Worm (Caenorhabditis elegans) whole organism, L4 larva: ENCODE measurements around the gene srx-125.

Experiments
- F10B5.3 ChIP-seq: sonication (generic microtip); optimal IDR thresholded peaks from 2 replicates; lab custom pipeline; 2016; ENCODE audit warnings: mild to moderate bottlenecking, missing genetic modification characterization, missing compliant biosample characterization
- T20F7.1 ChIP-seq: fragments of 200-800 bp; sonication (Bioruptor generic); optimal IDR thresholded peaks from 2 replicates; lab custom pipeline; 2018; ENCODE audit warnings: mild to moderate bottlenecking, missing genetic modification characterization, missing compliant biosample characterization
- Y105C5A.15 ChIP-seq: fragments of 200-800 bp; sonication (Bioruptor generic); IDR thresholded peaks from 2 replicates; pipeline ENCODE4 v1.3.6; 2022; ENCODE audit warnings: missing genetic modification characterization, missing compliant biosample characterization
- Y48G9A.11 ChIP-seq: fragments of 200-800 bp; sonication (Bioruptor generic); IDR thresholded peaks from 2 replicates; pipeline ENCODE4 v1.3.6; 2022; ENCODE audit warnings: missing genetic modification reagents, missing genetic modification characterization, missing compliant biosample characterization
- ceh-20 ChIP-seq: fragments of 200-800 bp; sonication (Bioruptor generic); IDR thresholded peaks from 2 replicates; pipeline ENCODE4 v1.3.6; 2022; ENCODE audit warnings: missing genetic modification reagents, missing genetic modification characterization, missing compliant biosample characterization
- ceh-44 ChIP-seq: fragments of 200-800 bp; sonication (Bioruptor generic); IDR thresholded peaks from 2 replicates; pipeline ENCODE4 v1.3.6; 2022; ENCODE audit warnings: missing genetic modification reagents, missing genetic modification characterization, missing compliant biosample characterization
- ces-1 ChIP-seq: fragments of 150-350 bp; sonication (generic microtip); optimal IDR thresholded peaks from 4 replicates; lab custom pipeline; 2014; ENCODE audit warnings: missing biosample characterization, missing genetic modification reagents, missing genetic modification characterization
- cey-2 ChIP-seq: sonication (generic microtip); optimal IDR thresholded peaks from 3 replicates; lab custom pipeline; 2017; ENCODE audit warnings: missing genetic modification characterization, mild to moderate bottlenecking, missing compliant biosample characterization, antibody characterized with exemption, borderline replicate concordance; ENCODE audit not compliant: insufficient read depth
- ctbp-1 ChIP-seq: fragments of 200-800 bp; sonication (Bioruptor generic); IDR thresholded peaks from 2 replicates; pipeline ENCODE4 v1.3.6; 2022; ENCODE audit warnings: missing genetic modification reagents, missing genetic modification characterization, missing compliant biosample characterization
- daf-16 ChIP-seq, 3 experiments: sonication (generic microtip); optimal IDR thresholded peaks; 2 replicates each; lab custom pipeline; 2016 to 2017; ENCODE audit warnings: missing genetic modification characterization in 3 of 3, missing genetic modification reagents in 3 of 3, mild to moderate bottlenecking in 2 of 3, missing compliant biosample characterization in 2 of 3, missing biosample characterization in 1 of 3, moderate library complexity in 1 of 3
- daf-19 ChIP-seq: fragments of 200-800 bp; sonication (Bioruptor generic); conservative IDR thresholded peaks from 2 replicates; pipeline ENCODE4 v1.3.6; 2022; ENCODE audit warnings: missing genetic modification characterization, missing compliant biosample characterization
- egl-43 ChIP-seq: fragments of 200-800 bp; sonication (Bioruptor generic); IDR thresholded peaks from 2 replicates; pipeline ENCODE4 v1.3.6; 2022; ENCODE audit warnings: missing genetic modification reagents, missing genetic modification characterization, missing compliant biosample characterization
- gei-8 ChIP-seq: fragments of 200-800 bp; sonication (Bioruptor generic); optimal IDR thresholded peaks from 2 replicates; lab custom pipeline; 2018; ENCODE audit warnings: mild to moderate bottlenecking, missing genetic modification characterization, missing compliant biosample characterization
- hlh-11 ChIP-seq: fragments of 200-800 bp; sonication (Bioruptor generic); optimal IDR thresholded peaks from 2 replicates; lab custom pipeline; 2018; ENCODE audit warnings: mild to moderate bottlenecking, missing genetic modification characterization, missing compliant biosample characterization
- hlh-30 ChIP-seq: sonication (generic microtip); optimal IDR thresholded peaks from 2 replicates; lab custom pipeline; 2017; ENCODE audit warnings: antibody characterized with exemption, mild to moderate bottlenecking, missing genetic modification characterization, missing compliant biosample characterization; ENCODE audit not compliant: insufficient read depth
- hmg-1.1 ChIP-seq: fragments of 200-800 bp; sonication (Bioruptor generic); IDR thresholded peaks from 2 replicates; pipeline ENCODE4 v1.3.6; 2022; ENCODE audit warnings: missing genetic modification reagents, missing genetic modification characterization, missing compliant biosample characterization
- lim-7 ChIP-seq: fragments of 200-800 bp; sonication (Bioruptor generic); IDR thresholded peaks from 2 replicates; pipeline ENCODE4 v1.3.6; 2022; ENCODE audit warnings: missing genetic modification characterization, missing compliant biosample characterization
- lsy-2 ChIP-seq, 2 experiments: fragments of 150-350 bp in 1 of 2; sonication (generic microtip) in 1 of 2; optimal IDR thresholded peaks; 2 replicates each; lab custom pipeline; 2014 to 2017; ENCODE audit warnings: missing biosample characterization in 2 of 2, missing genetic modification characterization in 2 of 2
- madf-5 ChIP-seq, 2 experiments: fragments of 200-800 bp; sonication (Bioruptor generic); IDR thresholded peaks; 2 replicates each; pipeline ENCODE4 v1.3.6; 2022; ENCODE audit warnings: missing compliant biosample characterization in 2 of 2, missing genetic modification characterization in 2 of 2
- mdt-29 ChIP-seq: fragments of 200-800 bp; sonication (Bioruptor generic); IDR thresholded peaks from 2 replicates; pipeline ENCODE4 v1.3.6; 2022; ENCODE audit warnings: missing genetic modification reagents, missing genetic modification characterization, missing compliant biosample characterization
- mep-1 ChIP-seq: fragments of 150-350 bp; sonication (generic microtip); optimal IDR thresholded peaks from 3 replicates; lab custom pipeline; 2014; ENCODE audit warnings: missing biosample characterization, missing genetic modification characterization
- mes-2 ChIP-seq: sonication (generic microtip); optimal IDR thresholded peaks from 2 replicates; lab custom pipeline; 2016; ENCODE audit warnings: missing genotype, mild to moderate bottlenecking, missing genetic modification characterization, missing compliant biosample characterization; ENCODE audit not compliant: poor library complexity, severe bottlenecking
- mxl-2 ChIP-seq: fragments of 200-800 bp; sonication (Bioruptor generic); conservative IDR thresholded peaks from 2 replicates; pipeline ENCODE4 v1.3.6; 2022; ENCODE audit warnings: missing genetic modification reagents, missing genetic modification characterization, missing compliant biosample characterization
- nhr-11 ChIP-seq: fragments of 150-350 bp; optimal IDR thresholded peaks from 2 replicates; lab custom pipeline; 2014; ENCODE audit warnings: missing biosample characterization, missing genetic modification characterization
- nhr-28 ChIP-seq: fragments of 150-350 bp; optimal IDR thresholded peaks from 2 replicates; lab custom pipeline; 2014; ENCODE audit warnings: missing biosample characterization, missing genetic modification characterization
- nhr-48 ChIP-seq: sonication (generic microtip); optimal IDR thresholded peaks from 2 replicates; lab custom pipeline; 2016; ENCODE audit warnings: mild to moderate bottlenecking, missing genetic modification characterization, missing compliant biosample characterization
- saeg-2 ChIP-seq: fragments of 200-800 bp; sonication (Bioruptor generic); IDR thresholded peaks from 2 replicates; pipeline ENCODE4 v1.3.6; 2022; ENCODE audit warnings: missing genetic modification reagents, missing genetic modification characterization, missing compliant biosample characterization
- sdz-12 ChIP-seq: fragments of 200-800 bp; sonication (Bioruptor generic); optimal IDR thresholded peaks from 2 replicates; lab custom pipeline; 2018; ENCODE audit warnings: mild to moderate bottlenecking, missing genetic modification characterization, missing compliant biosample characterization
- set-16 ChIP-seq: fragments of 200-800 bp; sonication (Bioruptor generic); IDR thresholded peaks from 2 replicates; pipeline ENCODE4 v1.3.6; 2022; ENCODE audit warnings: missing genetic modification reagents, missing genetic modification characterization, missing compliant biosample characterization
- snpc-1.2 ChIP-seq: fragments of 200-800 bp; sonication (Bioruptor generic); IDR thresholded peaks from 2 replicates; pipeline ENCODE4 v1.3.6; 2022; ENCODE audit warnings: missing genetic modification reagents, missing genetic modification characterization, missing compliant biosample characterization
- snpc-4 ChIP-seq: fragments of 150-350 bp; optimal IDR thresholded peaks from 2 replicates; lab custom pipeline; 2014; ENCODE audit warnings: missing biosample characterization, missing genetic modification characterization
- tag-97 ChIP-seq: fragments of 200-800 bp; sonication (Bioruptor generic); IDR thresholded peaks from 2 replicates; pipeline ENCODE4 v1.3.6; 2022; ENCODE audit warnings: missing genetic modification characterization, missing compliant biosample characterization
- unc-62 ChIP-seq, 3 experiments: fragments of 150-350 bp in 1 of 3; sonication (generic microtip); optimal IDR thresholded peaks in 2 of 3; peaks in 1 of 3; 1 replicate in 1 of 3; 2 replicates in 2 of 3; lab custom pipeline; 2014 to 2017; ENCODE audit warnings: missing biosample characterization in 3 of 3, missing genetic modification characterization in 3 of 3, missing genetic modification reagents in 3 of 3, missing genotype in 1 of 3
- vab-7 ChIP-seq: fragments of 200-800 bp; sonication (Bioruptor generic); IDR thresholded peaks from 2 replicates; pipeline ENCODE4 v1.3.6; 2022; ENCODE audit warnings: missing genetic modification reagents, missing genetic modification characterization, missing compliant biosample characterization
- zip-2 ChIP-seq: fragments of 150-350 bp; optimal IDR thresholded peaks from 2 replicates; lab custom pipeline; 2014; ENCODE audit warnings: missing biosample characterization, missing genetic modification characterization
- ztf-7 ChIP-seq: fragments of 150-350 bp; optimal IDR thresholded peaks from 2 replicates; lab custom pipeline; 2014; ENCODE audit warnings: missing biosample characterization, missing genetic modification characterization

Gene srx-125

DNA sequence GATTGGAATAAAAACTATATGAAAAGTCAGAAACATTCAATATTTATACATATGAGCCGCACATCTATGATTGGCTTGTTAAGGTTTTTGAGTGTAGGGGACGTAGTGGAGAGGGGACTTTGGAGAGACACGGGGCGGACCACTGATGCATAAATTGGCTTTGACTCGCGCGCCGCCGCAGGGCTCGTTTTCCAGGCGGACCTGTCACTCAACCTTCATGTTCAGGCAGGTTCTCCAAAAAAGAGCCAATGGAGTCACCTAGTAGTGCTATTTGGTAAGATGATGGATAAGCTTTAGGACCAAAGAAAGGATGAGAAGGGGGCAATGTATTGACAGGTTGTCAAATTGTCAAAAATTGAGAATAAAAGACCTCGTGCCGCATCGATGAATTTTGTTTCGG, 27.8 kb downstream of the srx-125 start:
- TF ChIP-seq ces-1 (GFP tag; lab: Kevin White, UChicago) (no peak), mdt-29 (GFP tag; lab: Robert Waterston, UW) (no peak), zip-2 (tag; lab: Kevin White, UChicago) (no peak), nhr-48 (tag; lab: Kevin White, UChicago) (no peak), egl-43 (GFP tag; lab: Robert Waterston, UW) (peak; percentile 55; the same call in 1 of the 2 replicates), ztf-7 (tag; lab: Kevin White, UChicago) (no peak), set-16 (GFP tag; lab: Robert Waterston, UW) (0 out of 2 replicates have a peak, but pooled peaks have one; percentile 16), ceh-20 (0 out of 2 replicates have a peak, but pooled peaks have one; percentile 12), unc-62 (GFP tag; optimal IDR thresholded peaks at IDR 0.05 in 1 of 2; lab: Kevin White, UChicago) (peak in 1 of 2 experiments; percentile 82), unc-62 (tag; optimal IDR thresholded peaks at IDR 0.05; lab: Kevin White, UChicago) (no peak)

DNA sequence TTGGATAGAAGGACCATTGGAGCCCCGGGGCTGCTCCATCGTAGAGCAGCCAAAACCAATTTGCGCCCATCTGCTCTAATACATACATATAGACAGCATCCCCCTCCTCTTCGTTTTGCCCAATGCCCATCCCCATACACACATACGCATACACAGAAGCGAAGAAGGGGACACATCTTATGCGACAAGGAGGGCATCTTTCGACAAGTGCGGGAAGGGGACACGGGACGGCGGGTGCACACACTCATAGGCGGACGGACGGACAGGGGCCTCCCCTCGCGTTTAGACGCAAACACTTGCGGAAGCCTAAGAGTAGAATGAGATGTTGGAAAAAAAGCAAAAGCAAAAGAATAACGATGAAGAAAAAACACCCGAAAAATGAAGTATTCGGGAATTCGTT, 29.3 kb downstream of the srx-125 start:
- no peak for TF ChIP-seq daf-19 (GFP tag; lab: Robert Waterston, UW)
- TF ChIP-seq ceh-44, result no peak
- TF ChIP-seq cey-2, result no peak
- 0 out of 2 replicates have a peak, but pooled peaks have one; percentile 7 for TF ChIP-seq vab-7
- no peak for TF ChIP-seq saeg-2
- TF ChIP-seq daf-16 (GFP tag; optimal IDR thresholded peaks at IDR 0.05; lab: Kevin White, UChicago), result no peak
- no peak for TF ChIP-seq daf-16 (tag; optimal IDR thresholded peaks at IDR 0.05; lab: Kevin White, UChicago)
- no peak for TF ChIP-seq lim-7 (GFP tag; lab: Robert Waterston, UW)
- TF ChIP-seq tag-97 (GFP tag; lab: Robert Waterston, UW), result no peak
- TF ChIP-seq gei-8 (GFP tag; lab: Kevin White, UChicago), result peak; percentile 4
- TF ChIP-seq ctbp-1 (GFP tag; lab: Robert Waterston, UW), result 0 out of 2 replicates have a peak, but pooled peaks have one; percentile 43
- TF ChIP-seq mxl-2, result no peak
- TF ChIP-seq hmg-1.1 (GFP tag; lab: Robert Waterston, UW), result peak; percentile 28
- peak; percentile 15 for TF ChIP-seq mes-2
- 0 out of 4 replicates have a peak, but pooled peaks of 1 of the 2 experiments have one; percentile 41 for TF ChIP-seq madf-5 (GFP tag; IDR thresholded peaks at IDR 0.05; lab: Robert Waterston, UW)

DNA sequence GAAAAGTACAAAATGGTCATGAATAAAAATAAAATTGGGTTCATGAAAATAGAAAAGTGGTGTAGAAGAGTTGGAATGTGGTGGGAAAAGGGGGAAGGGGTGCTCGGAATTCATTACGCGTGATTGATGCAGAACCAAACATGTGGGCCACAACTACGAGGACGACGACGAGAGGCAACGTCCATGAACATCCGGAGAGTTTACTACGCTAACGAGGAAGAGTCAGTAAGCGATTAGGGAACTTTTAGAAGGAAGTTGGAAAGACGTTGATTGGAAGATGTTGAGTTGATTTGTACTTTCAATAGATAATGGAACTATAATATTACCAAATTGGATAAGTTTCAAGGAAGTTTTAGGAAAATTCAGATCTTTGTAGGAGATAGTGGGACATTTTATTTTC, 34.5 kb downstream of the srx-125 start:
- TF ChIP-seq Y48G9A.11 (GFP tag; lab: Robert Waterston, UW) (no peak), snpc-1.2 (no peak)

DNA sequence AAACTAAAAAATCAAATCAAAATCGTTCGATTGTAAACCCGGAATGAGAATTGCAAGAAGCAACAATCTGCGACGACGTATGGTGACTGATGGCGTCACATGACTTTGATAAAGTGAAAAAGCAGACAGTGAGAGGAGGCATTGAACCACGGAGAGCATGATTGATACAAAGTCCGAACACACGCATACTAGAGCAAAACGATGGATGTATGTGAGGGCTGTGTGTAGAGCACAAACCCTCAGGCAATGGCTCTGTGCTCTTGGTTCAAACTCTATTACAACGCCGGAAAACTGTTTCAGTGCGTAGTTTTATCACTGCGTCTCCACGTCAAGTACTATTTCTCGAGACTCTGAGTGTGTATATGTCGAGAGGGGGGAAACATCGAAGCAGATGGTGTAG, 35.4 kb downstream of the srx-125 start:
- TF ChIP-seq nhr-28 (tag; lab: Kevin White, UChicago) (peak; percentile 69), F10B5.3 (tag; lab: Kevin White, UChicago) (no peak), sdz-12 (GFP tag; lab: Kevin White, UChicago) (no peak), hlh-30 (peak; percentile 72), hlh-11 (tag; lab: Kevin White, UChicago) (peak; percentile 57), unc-62 (GFP tag; optimal IDR thresholded peaks at IDR 0.05 in 1 of 2; lab: Kevin White, UChicago) (peak in 1 of 2 experiments; percentile 95), unc-62 (tag; optimal IDR thresholded peaks at IDR 0.05; lab: Kevin White, UChicago) (no peak), Y105C5A.15 (GFP tag; lab: Robert Waterston, UW) (no peak), nhr-11 (tag; lab: Kevin White, UChicago) (peak; percentile 57)
- TF ChIP-seq, all 104 proteins: peak for 5

DNA sequence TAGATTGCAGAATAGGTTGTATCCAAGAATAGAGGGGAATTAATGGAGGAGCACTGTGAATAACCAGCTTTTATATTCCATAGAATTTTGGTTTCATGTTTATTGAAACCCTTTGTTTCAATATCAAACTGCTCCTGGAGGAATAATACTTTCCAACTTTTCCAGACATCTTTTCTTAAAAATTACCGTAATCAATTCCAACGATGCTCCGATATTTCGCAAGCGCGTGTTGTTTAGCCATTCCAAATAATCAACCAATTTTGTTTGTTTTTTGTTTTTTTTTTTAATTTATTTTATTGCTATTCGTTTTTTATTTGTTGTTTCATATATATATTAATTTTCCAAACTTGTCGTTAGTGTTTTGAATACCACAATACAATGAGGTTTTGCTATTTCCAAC, 38.9 kb downstream of the srx-125 start, which contains the start of gene cutl-1:
Gene cutl-1 (minus strand): TSS at position 83 of the 400 bp plus-strand sequence.
- TF ChIP-seq snpc-4 (tag; lab: Kevin White, UChicago) (no peak), lsy-2 (tag; optimal IDR thresholded peaks at IDR 0.05; lab: Kevin White, UChicago) (peak in 1 of 2 experiments; percentile 15), T20F7.1 (GFP tag; lab: Kevin White, UChicago) (peak; percentile 74), mep-1 (tag; lab: Kevin White, UChicago) (no peak), Y48G9A.11 (GFP tag; lab: Robert Waterston, UW) (peak; percentile 94)
